Worm (Caenorhabditis elegans) whole organism, L1 larva: ENCODE measurements around the gene Y16B4A.2.
A peak's percentile ranks its signal among the peaks of the same experiment; 100 is the strongest.

Experiments used
- C16A3.4 ChIP-seq: fragments of 150-350 bp; optimal IDR thresholded peaks from 2 replicates; lab custom pipeline; 2014; ENCODE audit warnings: missing biosample characterization, missing genetic modification characterization
- aha-1 ChIP-seq: fragments of 150-350 bp; optimal IDR thresholded peaks from 2 replicates; lab custom pipeline; 2014; ENCODE audit warnings: missing biosample characterization, missing genetic modification characterization
- aly-2 ChIP-seq: fragments of 150-350 bp; optimal IDR thresholded peaks from 2 replicates; lab custom pipeline; 2014; ENCODE audit warnings: missing biosample characterization, missing genetic modification characterization
- ama-1 ChIP-seq: fragments of 150-350 bp; optimal IDR thresholded peaks from 2 replicates; lab custom pipeline; 2014
- ceh-63 ChIP-seq: fragments of 200-800 bp; sonication (Bioruptor generic); optimal IDR thresholded peaks from 2 replicates; lab custom pipeline; 2018; ENCODE audit warnings: mild to moderate bottlenecking, missing genetic modification characterization, missing compliant biosample characterization
- ceh-8 ChIP-seq: fragments of 200-800 bp; sonication (Bioruptor generic); optimal IDR thresholded peaks from 2 replicates; lab custom pipeline; 2018; ENCODE audit warnings: mild to moderate bottlenecking, missing genetic modification characterization, moderate library complexity, missing compliant biosample characterization
- ceh-88 ChIP-seq: fragments of 200-800 bp; sonication (Bioruptor generic); IDR thresholded peaks from 2 replicates; pipeline ENCODE4 v1.3.6; 2022; ENCODE audit warnings: missing genetic modification characterization, missing compliant biosample characterization
- dpl-1 ChIP-seq, 3 experiments: fragments of 150-350 bp in 2 of 3; sonication (generic microtip) in 1 of 3; optimal IDR thresholded peaks; 2 replicates each; lab custom pipeline; 2014 to 2017; ENCODE audit warnings: missing biosample characterization in 3 of 3, missing genetic modification characterization in 3 of 3, missing genetic modification reagents in 3 of 3
- dsc-1 ChIP-seq: sonication (generic microtip); optimal IDR thresholded peaks from 2 replicates; lab custom pipeline; 2016; ENCODE audit warnings: mild to moderate bottlenecking, missing genetic modification characterization, missing compliant biosample characterization
- efl-1 ChIP-seq, 4 experiments: fragments of 150-350 bp; optimal IDR thresholded peaks in 3 of 4; peaks in 1 of 4; 1 replicate in 1 of 4; 2 replicates in 3 of 4; lab custom pipeline; 2014; ENCODE audit warnings: missing biosample characterization in 2 of 4, missing genetic modification characterization in 2 of 4, missing genetic modification reagents in 2 of 4
- efl-3 ChIP-seq: fragments of 200-800 bp; sonication (Bioruptor generic); optimal IDR thresholded peaks from 2 replicates; lab custom pipeline; 2018; ENCODE audit warnings: mild to moderate bottlenecking, missing genetic modification characterization, missing compliant biosample characterization
- egl-27 ChIP-seq, 2 experiments: fragments of 150-350 bp in 1 of 2; sonication (generic microtip); optimal IDR thresholded peaks; 3 replicates each; lab custom pipeline; 2017 to 2018; ENCODE audit warnings: missing biosample characterization in 2 of 2, missing genetic modification characterization in 2 of 2, missing genetic modification reagents in 2 of 2
- ets-5 ChIP-seq: fragments of 200-800 bp; sonication (Bioruptor generic); IDR thresholded peaks from 2 replicates; pipeline ENCODE4 v1.3.6; 2022; ENCODE audit warnings: missing genetic modification characterization, missing compliant biosample characterization
- fkh-10 ChIP-seq: sonication (generic microtip); optimal IDR thresholded peaks from 2 replicates; lab custom pipeline; 2017; ENCODE audit warnings: missing biosample characterization, missing genetic modification reagents, missing genetic modification characterization
- fos-1 ChIP-seq: fragments of 150-350 bp; optimal IDR thresholded peaks from 2 replicates; lab custom pipeline; 2014; ENCODE audit warnings: missing biosample characterization, missing genetic modification characterization
- grh-1 ChIP-seq: fragments of 200-800 bp; sonication (Bioruptor generic); IDR thresholded peaks from 2 replicates; pipeline ENCODE4 v1.3.6; 2022; ENCODE audit warnings: missing genetic modification reagents, missing genetic modification characterization, missing compliant biosample characterization
- hlh-17 ChIP-seq: fragments of 200-800 bp; sonication (Bioruptor generic); optimal IDR thresholded peaks from 2 replicates; lab custom pipeline; 2018; ENCODE audit warnings: missing genetic modification characterization, mild to moderate bottlenecking, missing compliant biosample characterization, moderate library complexity, borderline replicate concordance
- irx-1 ChIP-seq: sonication (generic microtip); optimal IDR thresholded peaks from 2 replicates; lab custom pipeline; 2016; ENCODE audit warnings: missing genetic modification characterization, missing compliant biosample characterization
- lin-13 ChIP-seq: fragments of 150-350 bp; optimal IDR thresholded peaks from 2 replicates; lab custom pipeline; 2014; ENCODE audit warnings: missing biosample characterization, missing genetic modification reagents, missing genetic modification characterization
- lin-35 ChIP-seq, 2 experiments: fragments of 150-350 bp; optimal IDR thresholded peaks; 2 replicates each; lab custom pipeline; 2014; ENCODE audit warnings: missing biosample characterization in 2 of 2, missing genetic modification characterization in 2 of 2, missing genetic modification reagents in 2 of 2
- lir-3 ChIP-seq: sonication (generic microtip); optimal IDR thresholded peaks from 2 replicates; lab custom pipeline; 2016; ENCODE audit warnings: mild to moderate bottlenecking, missing genetic modification characterization, moderate library complexity, missing compliant biosample characterization; ENCODE audit not compliant: poor library complexity
- mep-1 ChIP-seq: fragments of 150-350 bp; optimal IDR thresholded peaks from 2 replicates; lab custom pipeline; 2014; ENCODE audit warnings: missing biosample characterization, missing genetic modification characterization
- nhr-11 ChIP-seq: fragments of 150-350 bp; optimal IDR thresholded peaks from 2 replicates; lab custom pipeline; 2014; ENCODE audit warnings: missing biosample characterization, missing genetic modification characterization
- nhr-19 ChIP-seq: fragments of 200-800 bp; sonication (Bioruptor generic); conservative IDR thresholded peaks from 2 replicates; pipeline ENCODE4 v1.3.6; 2022; ENCODE audit warnings: missing genetic modification characterization, missing compliant biosample characterization
- nhr-20 ChIP-seq: sonication (generic microtip); optimal IDR thresholded peaks from 2 replicates; lab custom pipeline; 2016; ENCODE audit warnings: mild to moderate bottlenecking, missing genetic modification characterization, missing compliant biosample characterization
- nhr-28 ChIP-seq: fragments of 150-350 bp; optimal IDR thresholded peaks from 2 replicates; lab custom pipeline; 2014; ENCODE audit warnings: missing biosample characterization, missing genetic modification characterization
- nhr-47 ChIP-seq: sonication (generic microtip); optimal IDR thresholded peaks from 2 replicates; lab custom pipeline; 2016; ENCODE audit warnings: mild to moderate bottlenecking, missing genetic modification characterization, moderate library complexity, missing compliant biosample characterization
- nhr-71 ChIP-seq: sonication (generic microtip); optimal IDR thresholded peaks from 2 replicates; lab custom pipeline; 2016; ENCODE audit warnings: mild to moderate bottlenecking, missing genetic modification characterization, moderate library complexity, missing compliant biosample characterization
- nhr-76 ChIP-seq: sonication (generic microtip); optimal IDR thresholded peaks from 2 replicates; lab custom pipeline; 2017; ENCODE audit warnings: missing biosample characterization, missing genetic modification characterization
- nhr-85 ChIP-seq: sonication (generic microtip); peaks from one replicate; lab custom pipeline; 2016; ENCODE audit warnings: missing genetic modification characterization, inconsistent platforms, missing compliant biosample characterization
- nhr-90 ChIP-seq: sonication (generic microtip); optimal IDR thresholded peaks from 2 replicates; lab custom pipeline; 2016; ENCODE audit warnings: mild to moderate bottlenecking, missing genetic modification characterization, missing compliant biosample characterization; ENCODE audit not compliant: poor library complexity
- pax-3 ChIP-seq: fragments of 200-800 bp; sonication (Bioruptor generic); optimal IDR thresholded peaks from 2 replicates; lab custom pipeline; 2018; ENCODE audit warnings: mild to moderate bottlenecking, missing genetic modification characterization, moderate library complexity, missing compliant biosample characterization
- rnt-1 ChIP-seq: sonication (generic microtip); optimal IDR thresholded peaks from 2 replicates; lab custom pipeline; 2016; ENCODE audit warnings: mild to moderate bottlenecking, missing genetic modification characterization, moderate library complexity, missing compliant biosample characterization
- skn-1 ChIP-seq: fragments of 150-350 bp; optimal IDR thresholded peaks from 2 replicates; lab custom pipeline; 2014; ENCODE audit warnings: missing biosample characterization, missing genetic modification characterization
- sox-4 ChIP-seq: sonication (generic microtip); optimal IDR thresholded peaks from 2 replicates; lab custom pipeline; 2016; ENCODE audit warnings: missing genetic modification characterization, missing compliant biosample characterization
- swsn-7 ChIP-seq: sonication (generic microtip); optimal IDR thresholded peaks from 2 replicates; lab custom pipeline; 2016; ENCODE audit warnings: missing genetic modification characterization, missing compliant biosample characterization
- unc-130 ChIP-seq: fragments of 150-350 bp; optimal IDR thresholded peaks from 2 replicates; lab custom pipeline; 2017; ENCODE audit warnings: missing biosample characterization, missing genetic modification characterization, inconsistent platforms
- unc-30 ChIP-seq: sonication (generic microtip); optimal IDR thresholded peaks from 2 replicates; lab custom pipeline; 2017; ENCODE audit warnings: missing biosample characterization, missing genetic modification characterization
- unc-98 ChIP-seq: fragments of 200-800 bp; sonication (Bioruptor generic); IDR thresholded peaks from 2 replicates; pipeline ENCODE4 v1.3.6; 2022; ENCODE audit warnings: missing genetic modification characterization, missing compliant biosample characterization
- vab-15 ChIP-seq: sonication (generic microtip); optimal IDR thresholded peaks from 2 replicates; lab custom pipeline; 2017; ENCODE audit warnings: missing genotype, mild to moderate bottlenecking, missing genetic modification characterization, missing compliant biosample characterization
- ztf-11 ChIP-seq, 2 experiments: sonication (generic microtip); optimal IDR thresholded peaks; 2 replicates each; lab custom pipeline; 2016 to 2017; ENCODE audit warnings: missing genetic modification characterization in 2 of 2, missing biosample characterization in 1 of 2, missing compliant biosample characterization in 1 of 2

Y16B4A.2 gene

DNA sequence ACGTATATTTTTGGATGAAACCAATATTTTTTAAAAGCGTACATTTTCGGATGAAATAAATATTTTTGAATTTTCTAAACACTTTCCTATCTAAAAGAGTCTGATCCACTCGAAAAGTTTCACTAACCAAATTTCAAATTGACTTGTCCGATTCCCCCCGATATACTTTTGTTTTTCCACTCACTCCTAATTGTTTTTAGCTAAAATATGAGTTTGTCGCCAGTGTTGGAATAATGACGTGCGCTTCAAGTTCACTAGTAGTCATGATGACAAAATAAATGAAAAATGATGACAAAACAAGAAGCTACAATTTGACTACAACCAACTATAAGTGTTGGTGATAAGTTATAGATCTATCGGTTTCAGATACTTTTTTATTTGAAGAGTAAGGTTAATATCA lies 37.1 kb upstream of the Y16B4A.2 start:
- no peak for TF ChIP-seq irx-1 (tag; lab: Kevin White, UChicago)
- no peak for TF ChIP-seq unc-130 (tag; lab: Kevin White, UChicago)
- TF ChIP-seq sox-4 (tag; lab: Kevin White, UChicago) = no peak
- TF ChIP-seq nhr-90 = peak; percentile 31
- no peak for TF ChIP-seq unc-30 (tag; lab: Kevin White, UChicago)
- TF ChIP-seq nhr-85 (tag; lab: Kevin White, UChicago) = peak; percentile 71
- TF ChIP-seq fkh-10 (GFP tag; lab: Kevin White, UChicago) = no peak
- peak in 1 of 2 experiments; percentile 9 for TF ChIP-seq lin-35 (GFP tag; optimal IDR thresholded peaks at IDR 0.05; lab: Kevin White, UChicago)
- TF ChIP-seq ztf-11 (tag; optimal IDR thresholded peaks at IDR 0.05; lab: Kevin White, UChicago) = no peak
- no peak for TF ChIP-seq grh-1 (GFP tag; lab: Robert Waterston, UW)
- no peak for TF ChIP-seq swsn-7
- TF ChIP-seq ceh-63 (GFP tag; lab: Kevin White, UChicago) = no peak
- no peak for TF ChIP-seq lin-13 (GFP tag; lab: Kevin White, UChicago)
- no peak for TF ChIP-seq nhr-11 (tag; lab: Kevin White, UChicago)
- no peak for TF ChIP-seq vab-15
- no peak for TF ChIP-seq efl-1 (optimal IDR thresholded peaks at IDR 0.05; lab: Kevin White, UChicago)
- TF ChIP-seq efl-1 (GFP tag; optimal IDR thresholded peaks at IDR 0.05 in 1 of 2; lab: Kevin White, UChicago) = peak in 1 of 2 experiments; percentile 12
- no peak for TF ChIP-seq C16A3.4 (tag; lab: Kevin White, UChicago)
- TF ChIP-seq fos-1 (tag; lab: Kevin White, UChicago) = no peak
- TF ChIP-seq nhr-20 (tag; lab: Kevin White, UChicago) = no peak
- no peak for TF ChIP-seq hlh-17 (GFP tag; lab: Kevin White, UChicago)
- TF ChIP-seq aly-2 (tag; lab: Kevin White, UChicago) = no peak
- no peak for TF ChIP-seq ets-5 (GFP tag; lab: Robert Waterston, UW)
- no peak for TF ChIP-seq unc-98 (GFP tag; lab: Robert Waterston, UW)
- TF ChIP-seq nhr-28 (tag; lab: Kevin White, UChicago) = no peak
- no peak for TF ChIP-seq ama-1 (lab: Kevin White, UChicago)
- no peak for TF ChIP-seq ceh-88 (GFP tag; lab: Robert Waterston, UW)
- TF ChIP-seq nhr-47 (tag; lab: Kevin White, UChicago) = peak; percentile 8
- TF ChIP-seq pax-3 (tag; lab: Kevin White, UChicago) = no peak
- TF ChIP-seq nhr-19 (GFP tag; lab: Robert Waterston, UW) = no peak
- TF ChIP-seq dsc-1 (tag; lab: Kevin White, UChicago) = no peak
- no peak for TF ChIP-seq nhr-76 (tag; lab: Kevin White, UChicago)
- no peak for TF ChIP-seq dpl-1 (GFP tag; optimal IDR thresholded peaks at IDR 0.05; lab: Kevin White, UChicago)
- TF ChIP-seq ceh-8 = no peak
- TF ChIP-seq skn-1 = peak; percentile 23
- TF ChIP-seq efl-3 (GFP tag; lab: Kevin White, UChicago) = no peak
- TF ChIP-seq nhr-71 = peak; percentile 61
- no peak for TF ChIP-seq rnt-1
- TF ChIP-seq lir-3 (tag; lab: Kevin White, UChicago) = no peak
- TF ChIP-seq egl-27 (tag; optimal IDR thresholded peaks at IDR 0.05; lab: Kevin White, UChicago) = no peak

DNA sequence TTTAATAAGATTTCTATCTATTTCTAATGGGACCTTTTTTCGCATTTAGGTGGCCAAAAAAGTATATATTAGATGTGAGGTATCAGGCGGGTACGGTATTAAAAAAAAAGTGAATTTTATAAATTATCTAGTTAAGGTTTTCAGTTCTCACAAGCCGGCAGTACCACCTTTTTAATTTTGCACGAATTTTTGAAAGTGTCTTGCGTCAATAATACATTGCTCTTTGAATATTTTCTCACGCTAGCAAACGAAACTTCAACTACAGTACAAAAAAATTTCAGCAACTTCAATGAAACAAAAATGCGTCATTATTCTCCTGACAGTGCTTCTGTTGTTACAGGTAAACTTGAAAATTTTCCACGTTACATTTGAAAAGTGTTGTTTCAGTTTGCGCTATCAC lies 35.3 kb upstream of the Y16B4A.2 start, which contains the start of gene F42D1.4:
Gene F42D1.4, plus strand, starts transcription at position 301 of the 400 bp plus-strand sequence.
- TF ChIP-seq aha-1 (tag; lab: Kevin White, UChicago) (no peak), unc-98 (GFP tag; lab: Robert Waterston, UW) (no peak), fos-1 (tag; lab: Kevin White, UChicago) (no peak), mep-1 (no peak), vab-15 (no peak), nhr-20 (tag; lab: Kevin White, UChicago) (no peak)
